Fruit fly (Drosophila melanogaster) whole organism, embryonic: ENCODE results near the gene cno.

Experiments used
- Abd-B ChIP-seq: fragments of 200-800 bp; sonication (Bioruptor generic); optimal IDR thresholded peaks from 2 replicates; lab custom pipeline; 2018; ENCODE audit warnings: missing biosample characterization, mild to moderate bottlenecking, missing genetic modification characterization, moderate library complexity
- CG11456 ChIP-seq: fragments of 200-800 bp; sonication (Bioruptor generic); IDR thresholded peaks from 3 replicates; pipeline ENCODE4 v1.3.6; 2022; ENCODE audit warnings: missing biosample characterization, missing genetic modification characterization
- CG12769 ChIP-seq: fragments of 200-800 bp; sonication (Bioruptor generic); optimal IDR thresholded peaks from 2 replicates; lab custom pipeline; 2019; ENCODE audit warnings: missing biosample characterization, mild to moderate bottlenecking, missing genetic modification characterization, moderate library complexity
- CG13123 ChIP-seq: fragments of 200-800 bp; sonication (Bioruptor generic); optimal IDR thresholded peaks from 2 replicates; lab custom pipeline; 2016; ENCODE audit warnings: missing biosample characterization, missing genetic modification characterization
- CG17328 ChIP-seq: fragments of 200-800 bp; sonication (Bioruptor generic); IDR thresholded peaks from 2 replicates; pipeline ENCODE4 v1.3.6; 2022; ENCODE audit warnings: missing biosample characterization, missing genetic modification characterization
- CG2120 ChIP-seq: fragments of 200-800 bp; sonication (Bioruptor generic); optimal IDR thresholded peaks from 3 replicates; lab custom pipeline; 2016; ENCODE audit warnings: missing biosample characterization, missing genetic modification characterization
- CG2199 ChIP-seq: fragments of 200-800 bp; sonication (Bioruptor generic); IDR thresholded peaks from 3 replicates; pipeline ENCODE4 v1.3.6; 2022; ENCODE audit warnings: missing biosample characterization, missing genetic modification characterization
- CG31441 ChIP-seq: fragments of 200-800 bp; sonication (Bioruptor generic); IDR thresholded peaks from 2 replicates; pipeline ENCODE4 v1.3.6; 2022; ENCODE audit warnings: missing biosample characterization, missing genetic modification characterization
- CG4360 ChIP-seq: fragments of 200-800 bp; sonication (Bioruptor generic); IDR thresholded peaks from 2 replicates; pipeline ENCODE4 v1.3.6; 2022; ENCODE audit warnings: missing biosample characterization, missing genetic modification characterization
- CG6689 ChIP-seq: fragments of 200-800 bp; sonication (Bioruptor generic); IDR thresholded peaks from 2 replicates; pipeline ENCODE4 v1.3.6; 2022; ENCODE audit warnings: missing biosample characterization, missing genetic modification characterization
- CG9437 ChIP-seq: fragments of 200-800 bp; sonication (Bioruptor generic); optimal IDR thresholded peaks from 2 replicates; lab custom pipeline; 2018; ENCODE audit warnings: missing biosample characterization, mild to moderate bottlenecking, missing genetic modification characterization
- CG9817 ChIP-seq: fragments of 200-800 bp; sonication (Bioruptor generic); optimal IDR thresholded peaks from 2 replicates; lab custom pipeline; 2018; ENCODE audit warnings: missing biosample characterization, mild to moderate bottlenecking, missing genetic modification characterization, moderate library complexity
- D ChIP-seq, 2 experiments: fragments of 200-800 bp in 1 of 2; fragments of >200 bp in 1 of 2; sonication (Bioruptor generic) in 1 of 2; optimal IDR thresholded peaks; 2 replicates in 1 of 2; 3 replicates in 1 of 2; lab custom pipeline; 2017; ENCODE audit warnings: mild to moderate bottlenecking in 1 of 2, missing biosample characterization in 1 of 2, missing genetic modification characterization in 1 of 2, missing genetic modification reagents in 1 of 2
- Deaf1 ChIP-seq: fragments of 200-800 bp; optimal IDR thresholded peaks from 3 replicates; lab custom pipeline; 2019; ENCODE audit warnings: missing biosample characterization, mild to moderate bottlenecking, missing genetic modification characterization, moderate library complexity
- Ets65A ChIP-seq: fragments of 200-800 bp; sonication (Bioruptor generic); peaks from one replicate; lab custom pipeline; 2016; ENCODE audit warnings: missing biosample characterization, missing genetic modification characterization
- chinmo ChIP-seq: fragments of 200-800 bp; sonication (Bioruptor generic); IDR thresholded peaks from 4 replicates; pipeline ENCODE4 v1.3.6; 2022; ENCODE audit warnings: missing biosample characterization, missing genetic modification characterization; ENCODE audit not compliant: partially characterized antibody
- crol ChIP-seq: fragments of 200-800 bp; sonication (Bioruptor generic); IDR thresholded peaks from 2 replicates; pipeline ENCODE4 v1.3.6; 2022; ENCODE audit warnings: missing biosample characterization, missing genetic modification characterization
- cwo ChIP-seq: fragments of 200-800 bp; sonication (Bioruptor generic); optimal IDR thresholded peaks from 3 replicates; lab custom pipeline; 2017; ENCODE audit warnings: missing biosample characterization, missing genetic modification characterization, mild to moderate bottlenecking, moderate library complexity, missing genetic modification reagents
- dati ChIP-seq: fragments of 200-800 bp; sonication (Bioruptor generic); IDR thresholded peaks from 2 replicates; pipeline ENCODE4 v1.3.6; 2022; ENCODE audit warnings: missing biosample characterization, missing genetic modification characterization
- ham ChIP-seq: fragments of 200-800 bp; sonication (Bioruptor generic); IDR thresholded peaks from 2 replicates; pipeline ENCODE4 v1.3.6; 2022; ENCODE audit warnings: missing biosample characterization, missing genetic modification characterization
- hth ChIP-seq: fragments of >200 bp; optimal IDR thresholded peaks from 2 replicates; lab custom pipeline; 2017; ENCODE audit warnings: inconsistent platforms
- lbe ChIP-seq: fragments of 200-800 bp; sonication (Bioruptor generic); optimal IDR thresholded peaks from 2 replicates; lab custom pipeline; 2016; ENCODE audit warnings: missing biosample characterization, mild to moderate bottlenecking, missing genetic modification characterization
- nom ChIP-seq: fragments of 200-800 bp; sonication (Bioruptor generic); optimal IDR thresholded peaks from 2 replicates; lab custom pipeline; 2017; ENCODE audit warnings: missing biosample characterization, missing genetic modification characterization, mild to moderate bottlenecking, moderate library complexity, missing genetic modification reagents
- onecut ChIP-seq: fragments of 200-800 bp; sonication (Bioruptor generic); IDR thresholded peaks from 2 replicates; pipeline ENCODE4 v1.3.6; 2022; ENCODE audit warnings: missing biosample characterization, missing genetic modification characterization
- pfk ChIP-seq: fragments of 200-800 bp; sonication (Bioruptor generic); optimal IDR thresholded peaks from 2 replicates; lab custom pipeline; 2018; ENCODE audit warnings: missing biosample characterization, mild to moderate bottlenecking, missing genetic modification characterization, moderate library complexity
- sens ChIP-seq: fragments of 200-800 bp; sonication (Bioruptor generic); peaks from one replicate; lab custom pipeline; 2016; ENCODE audit warnings: missing biosample characterization, missing genetic modification characterization
- sens-2 ChIP-seq: fragments of 200-800 bp; sonication (Bioruptor generic); IDR thresholded peaks from 2 replicates; pipeline ENCODE4 v1.3.6; 2022; ENCODE audit warnings: missing biosample characterization, missing genetic modification characterization
- seq ChIP-seq: fragments of 200-800 bp; sonication (Bioruptor generic); IDR thresholded peaks from 2 replicates; pipeline ENCODE4 v1.3.6; 2022; ENCODE audit warnings: missing biosample characterization, missing genetic modification characterization
- so ChIP-seq: fragments of 200-800 bp; sonication (Bioruptor generic); IDR thresholded peaks from 3 replicates; pipeline ENCODE4 v1.3.6; 2022; ENCODE audit warnings: missing biosample characterization, missing genetic modification characterization
- stwl ChIP-seq: fragments of 200-800 bp; sonication (Bioruptor generic); optimal IDR thresholded peaks from 3 replicates; lab custom pipeline; 2018; ENCODE audit warnings: missing biosample characterization, mild to moderate bottlenecking, missing genetic modification characterization, moderate library complexity
- tll ChIP-seq, 2 experiments: fragments of 200-800 bp in 1 of 2; fragments of >200 bp in 1 of 2; sonication (Bioruptor generic) in 1 of 2; optimal IDR thresholded peaks; 2 replicates each; lab custom pipeline; 2017 to 2019; ENCODE audit warnings: missing biosample characterization in 2 of 2, missing genetic modification characterization in 2 of 2, mild to moderate bottlenecking in 1 of 2, moderate library complexity in 1 of 2
- zen ChIP-seq: fragments of 200-800 bp; sonication (Bioruptor generic); optimal IDR thresholded peaks from 3 replicates; lab custom pipeline; 2018; ENCODE audit warnings: missing biosample characterization, mild to moderate bottlenecking, missing genetic modification characterization, moderate library complexity
- zfh1 ChIP-seq: fragments of 200-800 bp; sonication (Bioruptor generic); IDR thresholded peaks from 3 replicates; pipeline ENCODE4 v1.3.6; 2022; ENCODE audit warnings: missing biosample characterization, missing genetic modification characterization

cno gene

DNA sequence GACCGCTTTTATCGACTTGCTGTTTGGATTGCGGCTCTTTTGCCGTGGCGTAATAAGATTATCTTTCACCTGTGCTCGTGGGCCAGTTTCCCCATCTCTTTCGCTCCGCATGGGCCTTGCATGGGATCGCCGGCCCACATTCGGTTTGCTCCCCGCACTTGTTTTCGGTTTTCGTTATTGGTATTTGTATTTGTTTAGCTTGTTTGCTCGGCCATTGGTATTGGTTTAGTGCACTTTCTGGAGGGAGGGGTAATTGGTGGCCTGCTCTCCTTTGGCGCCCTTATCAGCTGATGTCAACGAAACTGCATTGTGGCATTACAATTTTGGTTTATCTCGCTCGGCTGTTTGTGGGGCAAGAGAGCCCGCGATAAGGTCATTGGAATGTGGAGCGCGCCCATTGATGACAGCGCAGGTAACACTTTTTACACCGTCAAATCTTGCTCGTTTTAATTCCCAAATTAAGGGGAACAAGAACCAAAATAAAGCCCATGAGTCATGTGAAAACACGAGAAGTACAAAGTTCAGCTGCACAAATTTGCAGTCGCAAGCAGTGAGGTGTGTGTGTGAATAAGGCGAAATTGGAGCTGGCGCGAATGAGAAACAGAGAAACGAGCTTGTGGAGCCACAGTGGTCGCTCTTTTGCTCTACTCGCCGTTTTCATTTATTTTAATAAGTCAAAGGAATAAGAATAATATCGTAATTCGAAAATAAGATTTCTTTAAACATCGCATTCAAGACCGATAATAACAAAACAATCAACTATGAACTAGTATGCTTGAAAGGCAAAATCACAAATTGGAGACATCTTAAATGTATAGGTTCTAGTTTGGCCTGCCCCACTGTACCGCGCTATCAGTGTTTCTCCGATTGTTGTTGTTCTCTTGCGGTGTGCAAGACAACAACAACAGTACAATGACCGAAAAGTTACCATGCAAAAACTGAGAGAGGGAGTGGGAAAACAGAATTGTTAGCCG lies 1.6 kb downstream of the cno start (continued):
- TF ChIP-seq CG6689 = peak; percentile 94
- peak; percentile 84 for TF ChIP-seq stwl (tag; lab: Kevin White, UChicago)
- TF ChIP-seq CG13123 (GFP tag; lab: Kevin White, UChicago) = peak; percentile 99
- peak; percentile 93 for TF ChIP-seq CG4360 (GFP tag; lab: Robert Waterston, UW)
- peak; percentile 51 for TF ChIP-seq Deaf1
- TF ChIP-seq onecut (GFP tag; lab: Robert Waterston, UW) = peak; percentile 97

DNA sequence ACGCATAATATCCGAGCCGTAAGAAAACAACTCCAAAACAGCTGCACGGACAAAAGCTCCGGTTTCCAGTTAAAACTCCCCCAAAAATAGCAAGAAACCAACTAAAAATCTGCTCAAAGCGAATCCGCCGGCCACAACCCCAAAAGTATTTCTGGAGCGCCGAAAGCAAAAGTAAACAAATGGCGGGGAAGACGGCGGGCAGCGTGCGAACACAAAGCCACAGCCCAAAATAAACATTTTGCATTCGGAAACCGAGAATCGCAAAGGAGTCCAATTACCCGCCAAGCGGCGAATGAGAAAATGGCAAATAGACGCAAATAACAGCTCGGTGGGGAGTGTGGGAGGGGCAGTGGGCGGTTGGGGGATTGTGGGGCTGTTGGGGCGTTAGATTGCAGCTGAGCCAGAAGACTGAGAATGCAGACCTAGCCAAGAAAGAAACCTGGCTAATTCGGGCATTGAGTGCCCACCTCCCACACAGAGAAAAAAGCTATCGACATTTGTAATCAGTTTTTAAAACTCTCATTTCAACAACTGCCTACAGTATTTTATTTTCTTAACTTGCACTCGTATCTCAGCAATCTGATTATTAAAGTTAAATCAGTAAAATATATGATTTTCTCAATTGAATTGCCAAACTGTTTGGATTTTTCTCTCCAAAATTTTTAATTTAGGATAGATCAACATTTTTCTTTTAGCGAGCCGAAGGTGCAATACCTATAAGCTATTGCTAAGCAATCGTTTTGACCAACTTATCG lies 2.9 kb downstream of the cno start:
- 0 out of 3 replicates have a peak, but pooled peaks have one; percentile 29 for TF ChIP-seq so (GFP tag; lab: Robert Waterston, UW)
- 0 out of 2 replicates have a peak, but pooled peaks have one; percentile 37 for TF ChIP-seq crol
- TF ChIP-seq CG9437 (GFP tag; lab: Kevin White, UChicago) = no peak
- TF ChIP-seq CG2199 (GFP tag; lab: Robert Waterston, UW) = 0 out of 3 replicates have a peak, but pooled peaks have one; percentile 19
- no peak for TF ChIP-seq CG31441
- TF ChIP-seq zfh1 = 0 out of 3 replicates have a peak, but pooled peaks have one; percentile 29
- peak; percentile 59 for TF ChIP-seq sens (GFP tag; lab: Kevin White, UChicago)
- TF ChIP-seq seq (GFP tag; lab: Robert Waterston, UW) = peak; percentile 36; the same call in 1 of the 2 replicates
- TF ChIP-seq dati = no peak
- TF ChIP-seq CG11456 (GFP tag; lab: Robert Waterston, UW) = 0 out of 3 replicates have a peak, but pooled peaks have one; percentile 28
- no peak for TF ChIP-seq CG2120
- TF ChIP-seq pfk (GFP tag; lab: Kevin White, UChicago) = no peak

DNA sequence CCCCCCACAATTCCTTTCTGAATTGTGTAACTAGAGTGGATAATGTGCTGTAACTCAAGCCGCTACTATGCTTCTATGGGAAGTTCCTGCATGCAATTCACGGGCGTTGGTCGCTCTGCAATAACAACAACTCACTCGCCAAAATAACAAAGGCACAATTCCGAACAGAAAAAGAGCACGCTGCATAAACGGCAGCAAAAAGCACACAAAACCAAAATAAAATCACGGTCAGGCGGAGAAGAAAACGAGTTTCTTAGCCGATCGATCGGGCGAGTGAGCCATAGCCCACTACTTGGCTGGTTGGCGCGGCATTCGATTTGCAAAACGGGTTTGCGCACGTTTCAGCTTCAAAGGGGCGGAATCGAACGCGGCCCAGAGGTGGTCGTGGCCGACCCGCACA lies 3.9 kb downstream of the cno start:
- no peak for TF ChIP-seq CG11456 (GFP tag; lab: Robert Waterston, UW)
- TF ChIP-seq chinmo (GFP tag; lab: Robert Waterston, UW) = peak; percentile 81; the same call in 2 of the 4 replicates
- TF ChIP-seq CG9817 = no peak
- peak; percentile 67 for TF ChIP-seq onecut (GFP tag; lab: Robert Waterston, UW)
- no peak for TF ChIP-seq sens-2 (GFP tag; lab: Robert Waterston, UW)
- peak; percentile 58 for TF ChIP-seq nom (GFP tag; lab: Kevin White, UChicago)
- peak; percentile 38 for TF ChIP-seq CG12769 (tag; lab: Kevin White, UChicago)
- TF ChIP-seq Ets65A (GFP tag; lab: Kevin White, UChicago) = peak; percentile 62
- TF ChIP-seq ham = no peak
- TF ChIP-seq cwo (GFP tag; lab: Kevin White, UChicago) = peak; percentile 37
- TF ChIP-seq CG17328 = 0 out of 2 replicates have a peak, but pooled peaks have one; percentile 34

DNA sequence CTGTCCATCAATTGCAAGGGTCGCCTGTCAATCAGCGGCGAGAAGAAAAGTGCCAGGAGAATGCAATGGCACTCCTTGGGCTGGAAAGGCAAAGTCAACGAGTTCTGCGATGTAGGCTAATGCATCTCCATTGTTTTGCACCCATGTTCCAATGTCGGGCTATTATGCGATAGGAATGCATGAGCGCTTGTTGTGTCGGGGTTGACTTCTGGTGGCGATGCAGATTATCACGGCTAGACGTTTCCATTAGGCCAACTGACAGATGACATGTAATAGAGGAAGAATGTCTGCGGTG lies 4.5 kb downstream of the cno start:
- no peak for TF ChIP-seq Abd-B (GFP tag; lab: Kevin White, UChicago)
- no peak for TF ChIP-seq lbe (GFP tag; lab: Kevin White, UChicago)
- TF ChIP-seq D (optimal IDR thresholded peaks at IDR 0.05; lab: Kevin White, UChicago) = peak; percentile 87
- no peak for TF ChIP-seq D (GFP tag; optimal IDR thresholded peaks at IDR 0.05; lab: Kevin White, UChicago)
- peak in 1 of 2 experiments; percentile 87 for TF ChIP-seq tll (GFP tag; optimal IDR thresholded peaks at IDR 0.05; lab: Kevin White, UChicago)
- peak; percentile 41 for TF ChIP-seq hth (lab: Kevin White, UChicago)
- TF ChIP-seq zen (tag; lab: Kevin White, UChicago) = peak; percentile 11
